Worm (Caenorhabditis elegans): Measurements from ENCODE around the gene exh-1.

Gene exh-1

ce11 chrV:3114973-3115372 is 41.9 kb upstream of the exh-1 start, which contains the start of gene Y73C8C.3:
Y73C8C.3 (plus strand) TSS chrV:3115273.
- TF ChIP-seq isw-1 (GFP tag; IDR thresholded peaks at IDR 0.05) (no peak), aha-1 (tag; optimal IDR thresholded peaks at IDR 0.05) (no peak), vab-15 (tag; optimal IDR thresholded peaks at IDR 0.05) (no peak), dpl-1 (GFP tag; optimal IDR thresholded peaks at IDR 0.05) (no peak)

ce11 chrV:3118167-3118566 is 38.7 kb upstream of the exh-1 start, which contains the start of gene clec-210:
clec-210 (plus strand) TSS chrV:3118377.
- TF ChIP-seq ama-1 (optimal IDR thresholded peaks at IDR 0.05) (no peak), lin-39 (tag; optimal IDR thresholded peaks at IDR 0.05) (no peak)

ce11 chrV:3119185-3119584 is 37.7 kb upstream of the exh-1 start:
- no peak for TF ChIP-seq fkh-8 (tag; optimal IDR thresholded peaks at IDR 0.05)
- peak; percentile 46 for TF ChIP-seq elt-2 (tag; optimal IDR thresholded peaks at IDR 0.05)

ce11 chrV:3121743-3122142 is 35.1 kb upstream of the exh-1 start, which contains the start of gene srt-56:
srt-56 (minus strand) TSS chrV:3121843.
- no peak for TF ChIP-seq vab-15 (tag; optimal IDR thresholded peaks at IDR 0.05)
- TF ChIP-seq rnt-1 (tag; optimal IDR thresholded peaks at IDR 0.05), result no peak
- no peak for TF ChIP-seq ets-5 (GFP tag; IDR thresholded peaks at IDR 0.05)
- TF ChIP-seq elt-3 (tag; optimal IDR thresholded peaks at IDR 0.05), result no peak
- no peak for TF ChIP-seq hlh-4 (tag; optimal IDR thresholded peaks at IDR 0.05)
- TF ChIP-seq dsc-1 (tag; optimal IDR thresholded peaks at IDR 0.05), result no peak
- TF ChIP-seq nhr-19 (GFP tag; conservative IDR thresholded peaks at IDR 0.05), result no peak

- TF ChIP-seq ceh-90 (tag; optimal IDR thresholded peaks at IDR 0.05) (no peak), mdl-1 (tag; optimal IDR thresholded peaks at IDR 0.05) (no peak), nhr-71 (tag; optimal IDR thresholded peaks at IDR 0.05) (no peak), fkh-4 (tag; optimal IDR thresholded peaks at IDR 0.05; ENCODE audit: borderline replicate concordance) (no peak), isw-1 (GFP tag; IDR thresholded peaks at IDR 0.05) (no peak), mab-9 (GFP tag; IDR thresholded peaks at IDR 0.05) (no peak), dsc-1 (tag; optimal IDR thresholded peaks at IDR 0.05) (no peak), blmp-1 (tag; optimal IDR thresholded peaks at IDR 0.05) (no peak), lin-14 (GFP tag; optimal IDR thresholded peaks at IDR 0.05) (no peak), Y116A8C.19 (tag; optimal IDR thresholded peaks at IDR 0.05; ENCODE audit: borderline replicate concordance) (no peak), sup-37 (GFP tag; optimal IDR thresholded peaks at IDR 0.05) (no peak), nhr-11 (tag; optimal IDR thresholded peaks at IDR 0.05) (no peak), jun-1 (tag; optimal IDR thresholded peaks at IDR 0.05) (no peak), nhr-77 (tag; optimal IDR thresholded peaks at IDR 0.05) (no peak), egl-13 (tag; optimal IDR thresholded peaks at IDR 0.05) (no peak), lin-39 (tag; optimal IDR thresholded peaks at IDR 0.05) (no peak), C16A3.4 (tag; optimal IDR thresholded peaks at IDR 0.05) (no peak), unc-30 (tag; optimal IDR thresholded peaks at IDR 0.05) (no peak), unc-62 (GFP tag; optimal IDR thresholded peaks at IDR 0.05) (no peak), xbp-1 (tag; optimal IDR thresholded peaks at IDR 0.05) (no peak)
Measured at ce11 chrV:3122403-3122802, 34.5 kb upstream of the exh-1 start.

ce11 chrV:3124912-3125311 is 32.0 kb upstream of the exh-1 start, which contains the start of gene Y73C8C.12:
Y73C8C.12 (plus strand) TSS chrV:3125212.
- TF ChIP-seq pqm-1 (tag; optimal IDR thresholded peaks at IDR 0.05), result no peak
- no peak for TF ChIP-seq F16B12.6 (tag; optimal IDR thresholded peaks at IDR 0.05)
- TF ChIP-seq pax-3 (tag; optimal IDR thresholded peaks at IDR 0.05), result no peak
